Fruit fly (Drosophila melanogaster) whole organism, embryonic: ENCODE data around the gene CG1998.

ENCODE experiments used
- CG10565 ChIP-seq: fragments of 200-800 bp; sonication (Bioruptor generic); optimal IDR thresholded peaks from 3 replicates; lab custom pipeline; 2016; ENCODE audit warnings: missing biosample characterization, mild to moderate bottlenecking, missing genetic modification characterization
- CG11723 ChIP-seq: fragments of 200-800 bp; sonication (Bioruptor generic); optimal IDR thresholded peaks from 2 replicates; lab custom pipeline; 2017; ENCODE audit warnings: missing biosample characterization, mild to moderate bottlenecking, missing genetic modification characterization
- CG12071 ChIP-seq: fragments of 200-800 bp; sonication (Bioruptor generic); optimal IDR thresholded peaks from 3 replicates; lab custom pipeline; 2018; ENCODE audit warnings: missing biosample characterization, mild to moderate bottlenecking, missing genetic modification characterization
- CG12104 ChIP-seq: fragments of 200-800 bp; sonication (Bioruptor generic); optimal IDR thresholded peaks from 3 replicates; lab custom pipeline; 2016; ENCODE audit warnings: missing biosample characterization, missing genetic modification characterization
- CG12219 ChIP-seq: fragments of 200-800 bp; sonication (Bioruptor generic); optimal IDR thresholded peaks from 3 replicates; lab custom pipeline; 2018; ENCODE audit warnings: missing biosample characterization, mild to moderate bottlenecking, missing genetic modification characterization
- CG1233 ChIP-seq: fragments of 200-800 bp; sonication (Bioruptor generic); optimal IDR thresholded peaks from 4 replicates; lab custom pipeline; 2018; ENCODE audit warnings: missing biosample characterization, mild to moderate bottlenecking, missing genetic modification characterization
- CG12769 ChIP-seq: fragments of 200-800 bp; sonication (Bioruptor generic); optimal IDR thresholded peaks from 2 replicates; lab custom pipeline; 2019; ENCODE audit warnings: missing biosample characterization, mild to moderate bottlenecking, missing genetic modification characterization, moderate library complexity
- CG12942 ChIP-seq: fragments of 200-800 bp; sonication (Bioruptor generic); optimal IDR thresholded peaks from 3 replicates; lab custom pipeline; 2016; ENCODE audit warnings: missing biosample characterization, missing genetic modification characterization
- CG13424 ChIP-seq: fragments of 200-800 bp; sonication (Bioruptor generic); optimal IDR thresholded peaks from 2 replicates; lab custom pipeline; 2019; ENCODE audit warnings: missing biosample characterization, mild to moderate bottlenecking, missing genetic modification characterization, moderate library complexity
- CG1602 ChIP-seq: fragments of 200-800 bp; sonication (Bioruptor generic); optimal IDR thresholded peaks from 3 replicates; lab custom pipeline; 2016; ENCODE audit warnings: missing biosample characterization, missing genetic modification characterization
- CG1647 ChIP-seq: fragments of 200-800 bp; sonication (Bioruptor generic); optimal IDR thresholded peaks from 3 replicates; lab custom pipeline; 2016; ENCODE audit warnings: missing biosample characterization, missing genetic modification characterization
- CG18011 ChIP-seq: fragments of 200-800 bp; sonication (Bioruptor generic); optimal IDR thresholded peaks from 2 replicates; lab custom pipeline; 2017; ENCODE audit warnings: missing biosample characterization, missing genetic modification characterization, mild to moderate bottlenecking, moderate library complexity, missing genotype
- CG18619 ChIP-seq: fragments of 200-800 bp; sonication (Bioruptor generic); optimal IDR thresholded peaks from 3 replicates; lab custom pipeline; 2017; ENCODE audit warnings: missing biosample characterization, mild to moderate bottlenecking, missing genetic modification characterization
- CG2116 ChIP-seq: fragments of 200-800 bp; sonication (Bioruptor generic); optimal IDR thresholded peaks from 3 replicates; lab custom pipeline; 2018; ENCODE audit warnings: missing biosample characterization, mild to moderate bottlenecking, missing genetic modification characterization
- CG3163 ChIP-seq: fragments of 200-800 bp; sonication (Bioruptor generic); optimal IDR thresholded peaks from 3 replicates; lab custom pipeline; 2016; ENCODE audit warnings: missing biosample characterization, missing genetic modification characterization
- CG4424 ChIP-seq: fragments of 200-800 bp; sonication (Bioruptor generic); optimal IDR thresholded peaks from 3 replicates; lab custom pipeline; 2016; ENCODE audit warnings: missing biosample characterization, missing genetic modification characterization
- CG4730 ChIP-seq: fragments of 200-800 bp; sonication (Bioruptor generic); IDR thresholded peaks from 2 replicates; pipeline ENCODE4 v1.3.6; 2022; ENCODE audit warnings: missing biosample characterization, missing genetic modification characterization
- CG4820 ChIP-seq: fragments of 200-800 bp; sonication (Bioruptor generic); optimal IDR thresholded peaks from 3 replicates; lab custom pipeline; 2016; ENCODE audit warnings: missing biosample characterization, missing genetic modification characterization
- CG7928 ChIP-seq: fragments of 200-800 bp; sonication (Bioruptor generic); optimal IDR thresholded peaks from 2 replicates; lab custom pipeline; 2017; ENCODE audit warnings: missing biosample characterization, mild to moderate bottlenecking, missing genetic modification characterization
- CG7963 ChIP-seq: fragments of 200-800 bp; sonication (Bioruptor generic); IDR thresholded peaks from 3 replicates; pipeline ENCODE4 v1.3.6; 2022; ENCODE audit warnings: missing biosample characterization, missing genetic modification characterization; ENCODE audit not compliant: partially characterized antibody
- CG8388 ChIP-seq: fragments of 200-800 bp; sonication (Bioruptor generic); optimal IDR thresholded peaks from 2 replicates; lab custom pipeline; 2019; ENCODE audit warnings: missing biosample characterization, mild to moderate bottlenecking, missing genetic modification characterization, moderate library complexity
- CG9797 ChIP-seq: fragments of 200-800 bp; sonication (Bioruptor generic); optimal IDR thresholded peaks from 3 replicates; lab custom pipeline; 2018; ENCODE audit warnings: missing biosample characterization, mild to moderate bottlenecking, missing genetic modification characterization
- CHES-1-like ChIP-seq: fragments of 200-800 bp; sonication (Bioruptor generic); optimal IDR thresholded peaks from 2 replicates; lab custom pipeline; 2016; ENCODE audit warnings: missing biosample characterization, missing genetic modification characterization
- ERR ChIP-seq: fragments of 200-800 bp; sonication (Bioruptor generic); optimal IDR thresholded peaks from 2 replicates; lab custom pipeline; 2016; ENCODE audit warnings: missing biosample characterization, missing genetic modification characterization
- Eip74EF ChIP-seq, 2 experiments: fragments of 200-800 bp in 1 of 2; fragments of >200 bp in 1 of 2; sonication (Bioruptor generic) in 1 of 2; optimal IDR thresholded peaks; 2 replicates each; lab custom pipeline; 2017 to 2019; ENCODE audit warnings: missing biosample characterization in 2 of 2, missing genetic modification characterization in 2 of 2, mild to moderate bottlenecking in 1 of 2, moderate library complexity in 1 of 2
- Ets97D ChIP-seq: fragments of 200-800 bp; sonication (Bioruptor generic); optimal IDR thresholded peaks from 3 replicates; lab custom pipeline; 2016; ENCODE audit warnings: missing biosample characterization, missing genetic modification characterization
- Fer2 ChIP-seq: fragments of 200-800 bp; sonication (Bioruptor generic); optimal IDR thresholded peaks from 2 replicates; lab custom pipeline; 2018; ENCODE audit warnings: missing biosample characterization, mild to moderate bottlenecking, missing genetic modification characterization, moderate library complexity
- HmgD ChIP-seq: fragments of 200-800 bp; sonication (Bioruptor generic); optimal IDR thresholded peaks from 3 replicates; lab custom pipeline; 2016; ENCODE audit warnings: missing biosample characterization, missing genetic modification characterization
- Hmr ChIP-seq: fragments of 200-800 bp; sonication (Bioruptor generic); optimal IDR thresholded peaks from 3 replicates; lab custom pipeline; 2017; ENCODE audit warnings: mild to moderate bottlenecking, missing biosample characterization, missing genetic modification reagents, missing genetic modification characterization
- NfI ChIP-seq: fragments of 200-800 bp; sonication (Bioruptor generic); optimal IDR thresholded peaks from 3 replicates; lab custom pipeline; 2018; ENCODE audit warnings: missing biosample characterization, mild to moderate bottlenecking, missing genetic modification characterization, moderate library complexity
- Poxn ChIP-seq: fragments of 200-800 bp; sonication (Bioruptor generic); IDR thresholded peaks from 2 replicates; pipeline ENCODE4 v1.3.6; 2022; ENCODE audit warnings: missing biosample characterization, missing genetic modification characterization
- Ptx1 ChIP-seq: fragments of 200-800 bp; sonication (Bioruptor generic); IDR thresholded peaks from 2 replicates; pipeline ENCODE4 v1.3.6; 2022; ENCODE audit warnings: missing biosample characterization, missing genetic modification characterization
- Scr ChIP-seq: fragments of 200-800 bp; sonication (Bioruptor generic); IDR thresholded peaks from 2 replicates; pipeline ENCODE4 v1.3.6; 2022; ENCODE audit warnings: missing biosample characterization, missing genetic modification characterization; ENCODE audit not compliant: partially characterized antibody
- Six4 ChIP-seq: fragments of 200-800 bp; sonication (Bioruptor generic); optimal IDR thresholded peaks from 2 replicates; lab custom pipeline; 2016; ENCODE audit warnings: missing biosample characterization, missing genetic modification characterization
- Xrp1 ChIP-seq: fragments of 200-800 bp; sonication (Bioruptor generic); IDR thresholded peaks from 2 replicates; pipeline ENCODE4 v1.3.6; 2022; ENCODE audit warnings: missing biosample characterization, missing genetic modification characterization
- YL-1 ChIP-seq: fragments of 200-800 bp; sonication (Bioruptor generic); optimal IDR thresholded peaks from 3 replicates; lab custom pipeline; 2017; ENCODE audit warnings: missing biosample characterization, mild to moderate bottlenecking, missing genetic modification characterization
- bbx ChIP-seq: fragments of 200-800 bp; sonication (Bioruptor generic); IDR thresholded peaks from 2 replicates; pipeline ENCODE4 v1.3.6; 2022; ENCODE audit warnings: missing biosample characterization, missing genetic modification characterization; ENCODE audit not compliant: partially characterized antibody
- bsh ChIP-seq, 2 experiments: fragments of 200-800 bp; sonication (Bioruptor generic); optimal IDR thresholded peaks; 2 replicates each; lab custom pipeline; 2017 to 2018; ENCODE audit warnings: mild to moderate bottlenecking in 2 of 2, missing biosample characterization in 2 of 2, missing genetic modification characterization in 2 of 2, moderate library complexity in 1 of 2
- chm ChIP-seq: fragments of 200-800 bp; sonication (Bioruptor generic); IDR thresholded peaks from 2 replicates; pipeline ENCODE4 v1.3.6; 2022; ENCODE audit warnings: missing biosample characterization, missing genetic modification characterization
- chn ChIP-seq: fragments of 200-800 bp; sonication (Bioruptor generic); optimal IDR thresholded peaks from 2 replicates; lab custom pipeline; 2016; ENCODE audit warnings: missing biosample characterization, missing genetic modification characterization
- croc ChIP-seq: fragments of 200-800 bp; sonication (Bioruptor generic); conservative IDR thresholded peaks from 3 replicates; pipeline ENCODE4 v1.3.6; 2022; ENCODE audit warnings: missing biosample characterization, missing genetic modification characterization
- dysf ChIP-seq: fragments of 200-800 bp; sonication (Bioruptor generic); IDR thresholded peaks from 3 replicates; pipeline ENCODE4 v1.3.6; 2022; ENCODE audit warnings: missing biosample characterization, missing genetic modification characterization
- eve ChIP-seq, 2 experiments: fragments of >200 bp; optimal IDR thresholded peaks; 2 replicates each; lab custom pipeline; 2017; ENCODE audit warnings: missing biosample characterization in 2 of 2, missing genetic modification characterization in 2 of 2
- h ChIP-seq: fragments of >200 bp; optimal IDR thresholded peaks from 2 replicates; lab custom pipeline; 2017
- insv ChIP-seq, 2 experiments: fragments of 200-800 bp; sonication (Bioruptor generic); optimal IDR thresholded peaks; 3 replicates each; lab custom pipeline; 2016 to 2018; ENCODE audit warnings: missing biosample characterization in 2 of 2, missing genetic modification characterization in 2 of 2
- nerfin-1 ChIP-seq: fragments of 200-800 bp; sonication (Bioruptor generic); optimal IDR thresholded peaks from 3 replicates; lab custom pipeline; 2019; ENCODE audit warnings: missing biosample characterization, mild to moderate bottlenecking, missing genetic modification characterization, moderate library complexity
- slbo ChIP-seq: fragments of 200-800 bp; sonication (Bioruptor generic); IDR thresholded peaks from 2 replicates; pipeline ENCODE4 v1.3.6; 2022; ENCODE audit warnings: missing biosample characterization, missing genetic modification characterization
- tna ChIP-seq: fragments of 200-800 bp; sonication (Bioruptor generic); IDR thresholded peaks from 2 replicates; pipeline ENCODE4 v1.3.6; 2022; ENCODE audit warnings: missing biosample characterization, missing genetic modification characterization; ENCODE audit not compliant: partially characterized antibody
- tx ChIP-seq: fragments of 200-800 bp; sonication (Bioruptor generic); optimal IDR thresholded peaks from 2 replicates; lab custom pipeline; 2016; ENCODE audit warnings: missing biosample characterization, missing genetic modification characterization
- usp ChIP-seq: fragments of >200 bp; optimal IDR thresholded peaks from 2 replicates; lab custom pipeline; 2017; ENCODE audit warnings: missing biosample characterization, missing genetic modification characterization
- yki ChIP-seq: fragments of >200 bp; optimal IDR thresholded peaks from 3 replicates; lab custom pipeline; 2018

The CG1998 gene

dm6 chrX:13383770-13384169, 29.1 kb downstream of the CG1998 start (continued):
- peak; percentile 7 for TF ChIP-seq CG12219 (GFP tag; lab: Kevin White, UChicago)
- no peak for TF ChIP-seq Eip74EF (GFP tag; optimal IDR thresholded peaks at IDR 0.05; lab: Kevin White, UChicago)
- TF ChIP-seq CG7928, result peak; percentile 8
- TF ChIP-seq CG13424 (tag; lab: Kevin White, UChicago), result peak; percentile 19
- peak; percentile 70 for TF ChIP-seq CG12769
- TF ChIP-seq Fer2 (tag; lab: Kevin White, UChicago), result no peak
- peak; percentile 40; the same call in 1 of the 2 replicates for TF ChIP-seq CG4730
- peak; percentile 51 for TF ChIP-seq tx (GFP tag; lab: Kevin White, UChicago)
- peak; percentile 81 for TF ChIP-seq slbo (GFP tag; lab: Robert Waterston, UW)
- peak; percentile 56 for TF ChIP-seq chn
- no peak for TF ChIP-seq yki
- no peak; the same call in 2 of the 3 replicates for TF ChIP-seq dysf
- no peak for TF ChIP-seq usp
- no peak for TF ChIP-seq CG4820 (GFP tag; lab: Kevin White, UChicago)
- TF ChIP-seq bsh (GFP tag; optimal IDR thresholded peaks at IDR 0.05; lab: Kevin White, UChicago), result peak; percentile 19 to 28
- peak; percentile 49 for TF ChIP-seq CG4424 (GFP tag; lab: Kevin White, UChicago)
- peak; percentile 19 for TF ChIP-seq nerfin-1 (tag; lab: Kevin White, UChicago)
- no peak for TF ChIP-seq CG7963 (GFP tag; lab: Robert Waterston, UW)
- no peak for TF ChIP-seq Ets97D (GFP tag; lab: Kevin White, UChicago)
- TF ChIP-seq ERR, result peak; percentile 55
- TF ChIP-seq Poxn (GFP tag; lab: Robert Waterston, UW), result no peak
- TF ChIP-seq NfI (GFP tag; lab: Kevin White, UChicago), result peak; percentile 50
- TF ChIP-seq CG18011 (GFP tag; lab: Kevin White, UChicago), result no peak
- TF ChIP-seq CG8388 (GFP tag; lab: Kevin White, UChicago), result peak; percentile 0
- no peak for TF ChIP-seq CG9797 (GFP tag; lab: Kevin White, UChicago)
- TF ChIP-seq Six4 (GFP tag; lab: Kevin White, UChicago), result peak; percentile 51
- TF ChIP-seq eve (GFP tag; optimal IDR thresholded peaks at IDR 0.05; lab: Kevin White, UChicago), result peak in 1 of 2 experiments; percentile 82
- no peak for TF ChIP-seq CG12104 (GFP tag; lab: Kevin White, UChicago)
- peak; percentile 85 for TF ChIP-seq YL-1 (GFP tag; lab: Kevin White, UChicago)
- no peak for TF ChIP-seq Scr (GFP tag; lab: Robert Waterston, UW)
- no peak for TF ChIP-seq croc (GFP tag; lab: Robert Waterston, UW)
- peak; percentile 71; the same call in 1 of the 2 replicates for TF ChIP-seq chm (GFP tag; lab: Robert Waterston, UW)
- TF ChIP-seq Xrp1 (GFP tag; lab: Robert Waterston, UW), result peak; percentile 34
- TF ChIP-seq Hmr (GFP tag; lab: Kevin White, UChicago), result peak; percentile 50
- TF ChIP-seq CG18619, result peak; percentile 12
- TF ChIP-seq tna (GFP tag; lab: Robert Waterston, UW), result no peak
- TF ChIP-seq CG1233 (GFP tag; lab: Kevin White, UChicago), result peak; percentile 28
- peak; percentile 59 for TF ChIP-seq Ptx1 (GFP tag; lab: Robert Waterston, UW)
- TF ChIP-seq CG10565, result no peak
- TF ChIP-seq h (lab: Kevin White, UChicago), result peak; percentile 62
- TF ChIP-seq CG12071 (GFP tag; lab: Kevin White, UChicago), result peak; percentile 35
- TF ChIP-seq CG1647, result peak; percentile 43
- peak; percentile 56 for TF ChIP-seq bbx
- TF ChIP-seq HmgD (GFP tag; lab: Kevin White, UChicago), result peak; percentile 68
- TF ChIP-seq CG1602 (GFP tag; lab: Kevin White, UChicago), result peak; percentile 22
- peak; percentile 46 for TF ChIP-seq CG3163 (GFP tag; lab: Kevin White, UChicago)
- no peak for TF ChIP-seq CG11723 (GFP tag; lab: Kevin White, UChicago)
- peak; percentile 56 for TF ChIP-seq CHES-1-like
- peak; percentile 10 for TF ChIP-seq CG2116 (GFP tag; lab: Kevin White, UChicago)
- peak; percentile 26 for TF ChIP-seq CG12942 (GFP tag; lab: Kevin White, UChicago)
- TF ChIP-seq insv (GFP tag; optimal IDR thresholded peaks at IDR 0.05; lab: Kevin White, UChicago), result no peak
